Worm (Caenorhabditis elegans) whole organism, L4 larva: ENCODE data around the gene mnp-1.

ENCODE experiments used
- F10B5.3 ChIP-seq: sonication (generic microtip); optimal IDR thresholded peaks from 2 replicates; lab custom pipeline; 2016; ENCODE audit warnings: mild to moderate bottlenecking, missing genetic modification characterization, missing compliant biosample characterization
- F37D6.2 ChIP-seq: sonication (generic microtip); optimal IDR thresholded peaks from 2 replicates; lab custom pipeline; 2016; ENCODE audit warnings: mild to moderate bottlenecking, missing genetic modification characterization, missing compliant biosample characterization
- R02D3.7 ChIP-seq: fragments of 150-350 bp; sonication (generic microtip); optimal IDR thresholded peaks from 3 replicates; lab custom pipeline; 2014; ENCODE audit warnings: missing biosample characterization, missing genetic modification characterization
- Y105C5A.15 ChIP-seq: fragments of 200-800 bp; sonication (Bioruptor generic); IDR thresholded peaks from 2 replicates; pipeline ENCODE4 v1.3.6; 2022; ENCODE audit warnings: missing genetic modification characterization, missing compliant biosample characterization
- Y48G9A.11 ChIP-seq: fragments of 200-800 bp; sonication (Bioruptor generic); IDR thresholded peaks from 2 replicates; pipeline ENCODE4 v1.3.6; 2022; ENCODE audit warnings: missing genetic modification reagents, missing genetic modification characterization, missing compliant biosample characterization
- aha-1 ChIP-seq: fragments of 150-350 bp; peaks from one replicate; lab custom pipeline; 2014; ENCODE audit warnings: missing biosample characterization, missing genetic modification characterization
- arid-1 ChIP-seq: fragments of 200-800 bp; sonication (Bioruptor generic); conservative IDR thresholded peaks from 2 replicates; pipeline ENCODE4 v1.3.6; 2022; ENCODE audit warnings: missing genetic modification reagents, missing genetic modification characterization, missing compliant biosample characterization
- ceh-32 ChIP-seq: sonication (generic microtip); optimal IDR thresholded peaks from 2 replicates; lab custom pipeline; 2016; ENCODE audit warnings: mild to moderate bottlenecking, missing genetic modification characterization, missing compliant biosample characterization; ENCODE audit not compliant: poor library complexity
- ceh-44 ChIP-seq: fragments of 200-800 bp; sonication (Bioruptor generic); IDR thresholded peaks from 2 replicates; pipeline ENCODE4 v1.3.6; 2022; ENCODE audit warnings: missing genetic modification reagents, missing genetic modification characterization, missing compliant biosample characterization
- ceh-62 ChIP-seq: sonication (generic microtip); optimal IDR thresholded peaks from 2 replicates; lab custom pipeline; 2017; ENCODE audit warnings: missing biosample characterization, missing genetic modification characterization
- cey-2 ChIP-seq: sonication (generic microtip); optimal IDR thresholded peaks from 3 replicates; lab custom pipeline; 2017; ENCODE audit warnings: missing genetic modification characterization, mild to moderate bottlenecking, missing compliant biosample characterization, antibody characterized with exemption, borderline replicate concordance; ENCODE audit not compliant: insufficient read depth
- daf-12 ChIP-seq: fragments of 150-350 bp; optimal IDR thresholded peaks from 2 replicates; lab custom pipeline; 2014; ENCODE audit warnings: missing biosample characterization, missing genetic modification reagents, missing genetic modification characterization
- daf-19 ChIP-seq: fragments of 200-800 bp; sonication (Bioruptor generic); conservative IDR thresholded peaks from 2 replicates; pipeline ENCODE4 v1.3.6; 2022; ENCODE audit warnings: missing genetic modification characterization, missing compliant biosample characterization
- dmd-9 ChIP-seq: fragments of 200-800 bp; sonication (Bioruptor generic); IDR thresholded peaks from 2 replicates; pipeline ENCODE4 v1.3.6; 2022; ENCODE audit warnings: missing genetic modification reagents, missing genetic modification characterization, missing compliant biosample characterization
- dve-1 ChIP-seq: sonication (generic microtip); optimal IDR thresholded peaks from 2 replicates; lab custom pipeline; 2017; ENCODE audit warnings: antibody characterized with exemption, mild to moderate bottlenecking, missing genetic modification characterization, missing compliant biosample characterization; ENCODE audit not compliant: insufficient read depth
- fkh-10 ChIP-seq: fragments of 150-350 bp; optimal IDR thresholded peaks from 2 replicates; lab custom pipeline; 2014; ENCODE audit warnings: missing biosample characterization, missing genetic modification reagents, missing genetic modification characterization
- fos-1 ChIP-seq: fragments of 150-350 bp; optimal IDR thresholded peaks from 2 replicates; lab custom pipeline; 2014; ENCODE audit warnings: missing biosample characterization, missing genetic modification characterization
- hlh-11 ChIP-seq: fragments of 200-800 bp; sonication (Bioruptor generic); optimal IDR thresholded peaks from 2 replicates; lab custom pipeline; 2018; ENCODE audit warnings: mild to moderate bottlenecking, missing genetic modification characterization, missing compliant biosample characterization
- jun-1 ChIP-seq: fragments of 150-350 bp; optimal IDR thresholded peaks from 2 replicates; lab custom pipeline; 2014; ENCODE audit warnings: missing biosample characterization, missing genetic modification reagents, missing genetic modification characterization
- lin-1 ChIP-seq: fragments of 200-800 bp; sonication (Bioruptor generic); IDR thresholded peaks from 2 replicates; pipeline ENCODE4 v1.3.6; 2022; ENCODE audit warnings: missing genetic modification reagents, missing genetic modification characterization, missing compliant biosample characterization
- lin-13 ChIP-seq: fragments of 150-350 bp; optimal IDR thresholded peaks from 2 replicates; lab custom pipeline; 2014; ENCODE audit warnings: missing biosample characterization, missing genetic modification reagents, missing genetic modification characterization
- lir-3 ChIP-seq: sonication (generic microtip); optimal IDR thresholded peaks from 2 replicates; lab custom pipeline; 2016; ENCODE audit warnings: mild to moderate bottlenecking, missing genetic modification characterization, missing compliant biosample characterization
- mdl-1 ChIP-seq, 2 experiments: fragments of 150-350 bp in 1 of 2; sonication (generic microtip) in 1 of 2; optimal IDR thresholded peaks; 2 replicates each; lab custom pipeline; 2014 to 2017; ENCODE audit warnings: missing biosample characterization in 2 of 2, missing genetic modification characterization in 2 of 2
- mxl-3 ChIP-seq: fragments of 200-800 bp; sonication (Bioruptor generic); optimal IDR thresholded peaks from 2 replicates; lab custom pipeline; 2018; ENCODE audit warnings: mild to moderate bottlenecking, missing genetic modification characterization, missing compliant biosample characterization
- nhr-11 ChIP-seq: fragments of 150-350 bp; optimal IDR thresholded peaks from 2 replicates; lab custom pipeline; 2014; ENCODE audit warnings: missing biosample characterization, missing genetic modification characterization
- nhr-111 ChIP-seq: fragments of 200-800 bp; sonication (Bioruptor generic); optimal IDR thresholded peaks from 2 replicates; lab custom pipeline; 2018; ENCODE audit warnings: mild to moderate bottlenecking, missing genetic modification characterization, missing compliant biosample characterization
- nhr-237 ChIP-seq: sonication (generic microtip); optimal IDR thresholded peaks from 2 replicates; lab custom pipeline; 2017; ENCODE audit warnings: missing biosample characterization, missing genetic modification characterization
- nhr-28 ChIP-seq: fragments of 150-350 bp; optimal IDR thresholded peaks from 2 replicates; lab custom pipeline; 2014; ENCODE audit warnings: missing biosample characterization, missing genetic modification characterization
- nhr-42 ChIP-seq: fragments of 200-800 bp; sonication (Bioruptor generic); IDR thresholded peaks from 2 replicates; pipeline ENCODE4 v1.3.6; 2022; ENCODE audit warnings: missing genetic modification characterization, missing compliant biosample characterization
- nhr-6 ChIP-seq: fragments of 150-350 bp; optimal IDR thresholded peaks from 2 replicates; lab custom pipeline; 2014; ENCODE audit warnings: missing biosample characterization, missing genetic modification characterization
- php-3 ChIP-seq: fragments of 200-800 bp; sonication (Bioruptor generic); IDR thresholded peaks from 2 replicates; pipeline ENCODE4 v1.3.6; 2022; ENCODE audit warnings: missing genetic modification reagents, missing genetic modification characterization, missing compliant biosample characterization
- rbr-2 ChIP-seq: sonication (generic microtip); optimal IDR thresholded peaks from 2 replicates; lab custom pipeline; 2016; ENCODE audit warnings: missing genotype, missing genetic modification characterization, missing compliant biosample characterization
- set-16 ChIP-seq: fragments of 200-800 bp; sonication (Bioruptor generic); IDR thresholded peaks from 2 replicates; pipeline ENCODE4 v1.3.6; 2022; ENCODE audit warnings: missing genetic modification reagents, missing genetic modification characterization, missing compliant biosample characterization
- snpc-4 ChIP-seq: fragments of 150-350 bp; optimal IDR thresholded peaks from 2 replicates; lab custom pipeline; 2014; ENCODE audit warnings: missing biosample characterization, missing genetic modification characterization
- spr-1 ChIP-seq: sonication (generic microtip); optimal IDR thresholded peaks from 2 replicates; lab custom pipeline; 2016; ENCODE audit warnings: mild to moderate bottlenecking, missing genetic modification characterization, missing compliant biosample characterization
- tag-97 ChIP-seq: fragments of 200-800 bp; sonication (Bioruptor generic); IDR thresholded peaks from 2 replicates; pipeline ENCODE4 v1.3.6; 2022; ENCODE audit warnings: missing genetic modification characterization, missing compliant biosample characterization
- unc-130 ChIP-seq: sonication (generic microtip); optimal IDR thresholded peaks from 2 replicates; lab custom pipeline; 2016; ENCODE audit warnings: missing genetic modification reagents, missing genetic modification characterization, missing compliant biosample characterization
- unc-62 ChIP-seq, 3 experiments: fragments of 150-350 bp in 1 of 3; sonication (generic microtip); optimal IDR thresholded peaks in 2 of 3; peaks in 1 of 3; 1 replicate in 1 of 3; 2 replicates in 2 of 3; lab custom pipeline; 2014 to 2017; ENCODE audit warnings: missing biosample characterization in 3 of 3, missing genetic modification characterization in 3 of 3, missing genetic modification reagents in 3 of 3, missing genotype in 1 of 3
- vab-7 ChIP-seq: fragments of 200-800 bp; sonication (Bioruptor generic); IDR thresholded peaks from 2 replicates; pipeline ENCODE4 v1.3.6; 2022; ENCODE audit warnings: missing genetic modification reagents, missing genetic modification characterization, missing compliant biosample characterization
- zfp-3 ChIP-seq: fragments of 200-800 bp; sonication (Bioruptor generic); conservative IDR thresholded peaks from 2 replicates; pipeline ENCODE4 v1.3.6; 2022; ENCODE audit warnings: missing genetic modification reagents, missing genetic modification characterization, missing compliant biosample characterization
- zip-11 ChIP-seq: fragments of 200-800 bp; sonication (Bioruptor generic); IDR thresholded peaks from 2 replicates; pipeline ENCODE4 v1.3.6; 2022; ENCODE audit warnings: missing genetic modification characterization, missing compliant biosample characterization

mnp-1 gene

DNA sequence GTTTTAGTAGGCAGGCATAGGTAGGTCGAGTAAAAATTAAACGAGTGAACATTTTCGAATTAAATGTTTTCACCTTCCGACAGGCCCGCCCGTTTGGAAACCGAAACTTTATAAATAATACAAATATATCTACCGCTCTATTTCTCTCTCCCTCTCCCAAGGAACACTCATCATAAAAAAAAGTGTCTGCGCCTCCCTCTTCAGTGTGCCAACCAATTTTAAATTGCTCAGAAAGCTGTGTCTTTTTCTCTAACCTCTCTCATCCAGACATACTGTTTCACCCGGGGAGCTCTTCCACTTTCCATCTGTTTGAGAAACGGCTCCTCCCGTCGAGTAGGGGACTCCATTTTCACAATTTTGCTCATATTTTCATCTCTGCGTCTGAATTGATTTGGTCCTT, 33.3 kb upstream of the mnp-1 start (continued):
- TF ChIP-seq daf-12 (tag; lab: Kevin White, UChicago) (no peak), jun-1 (no peak), ceh-32 (tag; lab: Kevin White, UChicago) (no peak), nhr-11 (peak; percentile 14), lir-3 (no peak), nhr-42 (no peak), nhr-237 (tag; lab: Kevin White, UChicago) (no peak), dve-1 (tag; lab: Kevin White, UChicago) (no peak), nhr-6 (tag; lab: Kevin White, UChicago) (no peak), daf-19 (GFP tag; lab: Robert Waterston, UW) (no peak), nhr-111 (GFP tag; lab: Kevin White, UChicago) (no peak), mdl-1 (tag; optimal IDR thresholded peaks at IDR 0.05; lab: Kevin White, UChicago) (no peak), rbr-2 (peak; percentile 48)

ce11 chrIII:4323859-4324258, 32.5 kb upstream of the mnp-1 start, which contains the start of gene H38K22.9:
TSS of gene H38K22.9 (plus strand) at chrIII:4324159.
- TF ChIP-seq rbr-2 (no peak), nhr-111 (GFP tag; lab: Kevin White, UChicago) (no peak), snpc-4 (tag; lab: Kevin White, UChicago) (no peak), set-16 (GFP tag; lab: Robert Waterston, UW) (no peak), unc-130 (GFP tag; lab: Kevin White, UChicago) (no peak), aha-1 (no peak), php-3 (GFP tag; lab: Robert Waterston, UW) (no peak), cey-2 (tag; lab: Kevin White, UChicago) (no peak), tag-97 (GFP tag; lab: Robert Waterston, UW) (no peak), F37D6.2 (tag; lab: Kevin White, UChicago) (no peak)

DNA sequence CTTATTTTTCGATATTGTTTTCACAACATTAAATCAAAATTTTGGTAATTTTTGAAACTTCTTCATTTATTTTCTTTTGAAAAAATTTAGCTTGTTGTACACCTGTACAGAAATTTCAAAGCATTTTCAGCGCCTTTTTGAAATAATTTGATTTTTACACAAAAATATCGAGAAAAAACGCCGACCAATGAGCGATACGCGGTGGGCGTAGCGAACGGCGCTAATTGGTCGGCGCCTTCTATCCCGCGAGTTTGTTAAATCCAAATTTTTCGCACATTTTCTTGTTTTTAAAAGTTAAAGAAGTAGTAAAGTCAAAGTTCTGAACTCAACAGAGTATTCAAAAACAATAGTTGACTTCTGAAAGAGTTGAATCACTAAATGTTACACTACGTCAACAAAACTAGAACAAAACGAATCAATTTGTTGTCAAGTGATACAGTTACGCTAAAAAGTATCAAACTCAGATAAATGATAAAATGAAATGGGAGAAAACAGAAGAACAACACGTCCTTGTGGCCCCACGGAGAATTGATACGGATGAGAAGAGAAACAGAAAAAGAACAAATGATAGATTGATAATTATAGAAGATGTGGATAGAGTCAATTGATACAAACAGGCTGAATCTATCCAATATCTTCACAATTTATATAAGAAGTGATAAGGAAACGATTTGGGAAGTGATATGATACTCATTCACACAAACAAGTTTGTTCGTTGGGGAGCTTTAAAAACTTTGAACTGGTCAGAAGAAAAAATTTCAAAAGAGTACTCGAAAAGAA, 28.0 kb upstream of the mnp-1 start:
- TF ChIP-seq ceh-62 (tag; lab: Kevin White, UChicago) (no peak), rbr-2 (no peak), nhr-28 (peak; percentile 65), R02D3.7 (tag; lab: Kevin White, UChicago) (no peak), mdl-1 (tag; optimal IDR thresholded peaks at IDR 0.05; lab: Kevin White, UChicago) (peak in 1 of 2 experiments; percentile 15), ceh-44 (GFP tag; lab: Robert Waterston, UW) (no peak), fkh-10 (GFP tag; lab: Kevin White, UChicago) (no peak), spr-1 (tag; lab: Kevin White, UChicago) (no peak), aha-1 (peak; percentile 8), lin-13 (GFP tag; lab: Kevin White, UChicago) (no peak), nhr-111 (GFP tag; lab: Kevin White, UChicago) (no peak), Y105C5A.15 (GFP tag; lab: Robert Waterston, UW) (no peak), lin-1 (GFP tag; lab: Robert Waterston, UW) (no peak), mxl-3 (peak; percentile 42), zip-11 (GFP tag; lab: Robert Waterston, UW) (no peak), dve-1 (tag; lab: Kevin White, UChicago) (no peak), zfp-3 (GFP tag; lab: Robert Waterston, UW) (no peak), Y48G9A.11 (GFP tag; lab: Robert Waterston, UW) (no peak), arid-1 (GFP tag; lab: Robert Waterston, UW) (no peak), F10B5.3 (tag; lab: Kevin White, UChicago) (no peak), hlh-11 (tag; lab: Kevin White, UChicago) (peak; percentile 10), fos-1 (tag; lab: Kevin White, UChicago) (no peak), vab-7 (no peak), unc-62 (GFP tag; optimal IDR thresholded peaks at IDR 0.05 in 1 of 2; lab: Kevin White, UChicago) (peak in 1 of 2 experiments; percentile 17), unc-62 (tag; optimal IDR thresholded peaks at IDR 0.05; lab: Kevin White, UChicago) (no peak), dmd-9 (no peak)
